Fruit fly (Drosophila melanogaster) Kc167 (cell line): ENCODE measurements around the gene CG9231.

ENCODE experiments used
- Myc ChIP-seq: fragments of >200 bp; optimal IDR thresholded peaks from 2 replicates; lab custom pipeline; 2017; ENCODE audit warnings: missing external identifiers
- Sin3A ChIP-seq: fragments of >200 bp; optimal IDR thresholded peaks from 2 replicates; lab custom pipeline; 2018; ENCODE audit warnings: missing external identifiers

dm6 chr3L:19634788-19635448 lies 49.1 kb upstream of the CG9231 start:
- TF ChIP-seq Sin3A (lab: Kevin White, UChicago) (no peak), Myc (no peak)
